Worm (Caenorhabditis elegans): ENCODE measurements around the gene grl-14.
A peak's percentile ranks its signal among the peaks of the same experiment; 100 is the strongest.

The grl-14 gene

DNA sequence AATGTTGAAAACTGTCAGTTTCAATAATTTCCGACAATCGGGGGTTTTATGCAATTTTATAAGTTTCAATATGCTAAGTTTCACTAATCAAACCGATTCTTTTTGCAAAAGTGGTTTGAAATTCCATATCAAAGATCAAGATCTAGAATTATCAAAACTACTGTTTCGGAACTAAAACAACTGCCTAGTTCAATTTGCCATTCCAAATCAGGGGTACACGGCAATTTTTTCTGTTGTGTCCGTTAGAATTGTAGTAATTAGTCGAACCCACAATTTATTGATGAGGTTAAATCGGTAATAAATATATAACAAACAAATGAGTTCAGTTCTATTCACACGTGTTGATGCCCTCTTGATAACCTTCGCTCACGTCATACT lies 39.5 kb upstream of the grl-14 start:
- no peak for TF ChIP-seq C16A3.4 (tag; optimal IDR thresholded peaks at IDR 0.05)
- TF ChIP-seq efl-1 (optimal IDR thresholded peaks at IDR 0.05) = no peak
- TF ChIP-seq efl-1 (GFP tag; optimal IDR thresholded peaks at IDR 0.05 in 1 of 2) = peak in 1 of 2 experiments; percentile 64
- no peak for TF ChIP-seq tlp-1 (tag; optimal IDR thresholded peaks at IDR 0.05)
- no peak for TF ChIP-seq nhr-12 (tag; optimal IDR thresholded peaks at IDR 0.05)
- TF ChIP-seq ama-1 (optimal IDR thresholded peaks at IDR 0.05) = no peak

DNA sequence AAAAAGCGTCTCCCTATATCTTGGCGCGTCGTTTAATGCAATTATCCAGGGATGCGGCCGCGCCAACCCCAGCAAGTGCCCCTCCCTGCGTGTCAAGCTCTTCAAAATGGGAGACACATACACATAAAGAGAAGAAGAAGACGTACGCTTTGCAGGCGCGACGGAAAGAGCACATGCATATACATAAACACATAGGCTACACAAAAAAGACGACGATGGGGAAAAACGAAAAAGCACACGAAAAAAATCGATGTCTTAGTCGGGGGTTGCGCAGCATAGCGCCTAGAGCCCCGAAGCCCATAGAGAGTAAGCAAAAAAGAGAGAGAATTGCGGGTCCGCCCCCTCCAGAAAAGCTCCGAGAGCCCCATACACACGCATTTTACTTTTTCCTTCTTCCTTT lies 36.3 kb upstream of the grl-14 start, which contains the start of gene tpan-1:
tpan-1 (plus strand) TSS at position 398 of the 400 bp plus-strand sequence.
- TF ChIP-seq hpl-2 (GFP tag; optimal IDR thresholded peaks at IDR 0.05) (no peak), tlp-1 (tag; optimal IDR thresholded peaks at IDR 0.05) (no peak), sox-4 (tag; optimal IDR thresholded peaks at IDR 0.05) (no peak), unc-30 (tag; optimal IDR thresholded peaks at IDR 0.05) (no peak), skn-1 (tag; optimal IDR thresholded peaks at IDR 0.05) (peak; percentile 7), fkh-8 (tag; optimal IDR thresholded peaks at IDR 0.05) (peak; percentile 83), ztf-11 (tag; optimal IDR thresholded peaks at IDR 0.05) (no peak), dpl-1 (GFP tag; optimal IDR thresholded peaks at IDR 0.05) (peak in 1 of 3 experiments; percentile 27), lin-13 (GFP tag; optimal IDR thresholded peaks at IDR 0.05) (no peak), vab-15 (tag; optimal IDR thresholded peaks at IDR 0.05) (no peak), nhr-12 (tag; optimal IDR thresholded peaks at IDR 0.05) (no peak), ceh-63 (GFP tag; optimal IDR thresholded peaks at IDR 0.05) (no peak), irx-1 (tag; optimal IDR thresholded peaks at IDR 0.05) (peak; percentile 42), ceh-88 (GFP tag; IDR thresholded peaks at IDR 0.05) (0 out of 2 replicates have a peak, but pooled peaks have one; percentile 37), nhr-76 (tag; optimal IDR thresholded peaks at IDR 0.05) (no peak), xbp-1 (tag; optimal IDR thresholded peaks at IDR 0.05) (peak; percentile 43), lir-3 (tag; optimal IDR thresholded peaks at IDR 0.05; ENCODE audit: poor library complexity) (no peak), mef-2 (tag; optimal IDR thresholded peaks at IDR 0.05) (no peak), egl-13 (tag; optimal IDR thresholded peaks at IDR 0.05) (peak; percentile 43), tbx-2 (tag; optimal IDR thresholded peaks at IDR 0.05) (peak; percentile 76), dsc-1 (tag; optimal IDR thresholded peaks at IDR 0.05) (peak; percentile 19), fos-1 (tag; optimal IDR thresholded peaks at IDR 0.05) (no peak), nhr-237 (tag; optimal IDR thresholded peaks at IDR 0.05) (no peak), C34B4.2 (tag; optimal IDR thresholded peaks at IDR 0.05) (no peak), lin-15B (tag; optimal IDR thresholded peaks at IDR 0.05) (no peak), nhr-11 (tag; optimal IDR thresholded peaks at IDR 0.05) (no peak), swsn-7 (tag; optimal IDR thresholded peaks at IDR 0.05) (peak; percentile 58), aha-1 (tag; optimal IDR thresholded peaks at IDR 0.05) (no peak), nhr-77 (tag; optimal IDR thresholded peaks at IDR 0.05) (no peak), unc-130 (tag; optimal IDR thresholded peaks at IDR 0.05) (no peak), elt-3 (tag; optimal IDR thresholded peaks at IDR 0.05) (no peak), lin-39 (tag; optimal IDR thresholded peaks at IDR 0.05) (no peak), pqm-1 (tag; optimal IDR thresholded peaks at IDR 0.05) (no peak), mab-9 (GFP tag; IDR thresholded peaks at IDR 0.05) (peak; percentile 48; the same call in 1 of the 2 replicates), grh-1 (GFP tag; IDR thresholded peaks at IDR 0.05) (no peak), zip-4 (GFP tag; optimal IDR thresholded peaks at IDR 0.05) (no peak), C04F5.9 (tag; optimal IDR thresholded peaks at IDR 0.05) (no peak), ceh-8 (GFP tag; optimal IDR thresholded peaks at IDR 0.05) (peak; percentile 4), nhr-20 (tag; optimal IDR thresholded peaks at IDR 0.05) (peak; percentile 7), sup-37 (GFP tag; optimal IDR thresholded peaks at IDR 0.05) (no peak), blmp-1 (tag; optimal IDR thresholded peaks at IDR 0.05) (no peak), ces-1 (GFP tag; optimal IDR thresholded peaks at IDR 0.05) (peak; percentile 76), mep-1 (tag; optimal IDR thresholded peaks at IDR 0.05) (peak; percentile 29), efl-3 (GFP tag; optimal IDR thresholded peaks at IDR 0.05) (no peak), mdl-1 (tag; optimal IDR thresholded peaks at IDR 0.05) (peak in 1 of 2 experiments; percentile 38), snpc-4 (tag; optimal IDR thresholded peaks at IDR 0.05) (peak; percentile 34), lin-14 (GFP tag; optimal IDR thresholded peaks at IDR 0.05) (peak; percentile 92), snu-23 (GFP tag; optimal IDR thresholded peaks at IDR 0.05) (peak; percentile 58), efl-1 (optimal IDR thresholded peaks at IDR 0.05) (peak; percentile 7 to 9), efl-1 (GFP tag; optimal IDR thresholded peaks at IDR 0.05 in 1 of 2) (peak; percentile 1 to 83), nhr-28 (tag; optimal IDR thresholded peaks at IDR 0.05) (no peak)

Measured in whole organism, L1 larva.